Worm (Caenorhabditis elegans) whole organism, L4 larva: ENCODE results near the gene F59A6.3.
A peak's percentile ranks its signal among the peaks of the same experiment; 100 is the strongest.

ENCODE experiments used
- F10B5.3 ChIP-seq: sonication (generic microtip); optimal IDR thresholded peaks from 2 replicates; lab custom pipeline; 2016; ENCODE audit warnings: mild to moderate bottlenecking, missing genetic modification characterization, missing compliant biosample characterization
- F26F4.8 ChIP-seq: fragments of 200-800 bp; sonication (Bioruptor generic); conservative IDR thresholded peaks from 2 replicates; pipeline ENCODE4 v1.3.6; 2022; ENCODE audit warnings: missing genetic modification characterization, missing compliant biosample characterization
- F37D6.2 ChIP-seq: sonication (generic microtip); optimal IDR thresholded peaks from 2 replicates; lab custom pipeline; 2016; ENCODE audit warnings: mild to moderate bottlenecking, missing genetic modification characterization, missing compliant biosample characterization
- F44E2.7 ChIP-seq: fragments of 200-800 bp; sonication (Bioruptor generic); IDR thresholded peaks from 2 replicates; pipeline ENCODE4 v2.1.2; 2022; ENCODE audit warnings: missing genetic modification characterization, missing compliant biosample characterization
- T26A8.4 ChIP-seq: fragments of 200-800 bp; sonication (Bioruptor generic); IDR thresholded peaks from 2 replicates; pipeline ENCODE4 v1.3.6; 2022; ENCODE audit warnings: missing genetic modification characterization, missing compliant biosample characterization
- Y75B8A.6 ChIP-seq: fragments of 200-800 bp; sonication (Bioruptor generic); IDR thresholded peaks from 2 replicates; pipeline ENCODE4 v1.3.6; 2022; ENCODE audit warnings: missing genetic modification reagents, missing genetic modification characterization, missing compliant biosample characterization
- ZK546.5 ChIP-seq, 2 experiments: sonication (generic microtip); optimal IDR thresholded peaks; 2 replicates each; lab custom pipeline; 2017; ENCODE audit warnings: missing biosample characterization in 2 of 2, missing genetic modification characterization in 2 of 2
- aha-1 ChIP-seq: fragments of 150-350 bp; peaks from one replicate; lab custom pipeline; 2014; ENCODE audit warnings: missing biosample characterization, missing genetic modification characterization
- arid-1 ChIP-seq: fragments of 200-800 bp; sonication (Bioruptor generic); conservative IDR thresholded peaks from 2 replicates; pipeline ENCODE4 v1.3.6; 2022; ENCODE audit warnings: missing genetic modification reagents, missing genetic modification characterization, missing compliant biosample characterization
- ceh-20 ChIP-seq: fragments of 200-800 bp; sonication (Bioruptor generic); IDR thresholded peaks from 2 replicates; pipeline ENCODE4 v1.3.6; 2022; ENCODE audit warnings: missing genetic modification reagents, missing genetic modification characterization, missing compliant biosample characterization
- ceh-62 ChIP-seq: sonication (generic microtip); optimal IDR thresholded peaks from 2 replicates; lab custom pipeline; 2017; ENCODE audit warnings: missing biosample characterization, missing genetic modification characterization
- ces-1 ChIP-seq: fragments of 150-350 bp; sonication (generic microtip); optimal IDR thresholded peaks from 4 replicates; lab custom pipeline; 2014; ENCODE audit warnings: missing biosample characterization, missing genetic modification reagents, missing genetic modification characterization
- ctbp-1 ChIP-seq: fragments of 200-800 bp; sonication (Bioruptor generic); IDR thresholded peaks from 2 replicates; pipeline ENCODE4 v1.3.6; 2022; ENCODE audit warnings: missing genetic modification reagents, missing genetic modification characterization, missing compliant biosample characterization
- dmd-6 ChIP-seq: fragments of 200-800 bp; sonication (Bioruptor generic); IDR thresholded peaks from 2 replicates; pipeline ENCODE4 v1.3.6; 2022; ENCODE audit warnings: missing genetic modification reagents, missing genetic modification characterization, missing compliant biosample characterization
- dmd-8 ChIP-seq: fragments of 200-800 bp; sonication (Bioruptor generic); IDR thresholded peaks from 2 replicates; pipeline ENCODE4 v1.3.6; 2022; ENCODE audit warnings: missing genetic modification characterization, missing compliant biosample characterization
- dmd-9 ChIP-seq: fragments of 200-800 bp; sonication (Bioruptor generic); IDR thresholded peaks from 2 replicates; pipeline ENCODE4 v1.3.6; 2022; ENCODE audit warnings: missing genetic modification reagents, missing genetic modification characterization, missing compliant biosample characterization
- duxl-1 ChIP-seq: sonication (generic microtip); optimal IDR thresholded peaks from 2 replicates; lab custom pipeline; 2016; ENCODE audit warnings: mild to moderate bottlenecking, missing genetic modification characterization, moderate library complexity, missing compliant biosample characterization; ENCODE audit not compliant: poor library complexity
- egl-27 ChIP-seq: sonication (generic microtip); optimal IDR thresholded peaks from 3 replicates; lab custom pipeline; 2017; ENCODE audit warnings: missing biosample characterization, missing genetic modification reagents, missing genetic modification characterization
- fos-1 ChIP-seq: fragments of 150-350 bp; optimal IDR thresholded peaks from 2 replicates; lab custom pipeline; 2014; ENCODE audit warnings: missing biosample characterization, missing genetic modification characterization
- gei-8 ChIP-seq: fragments of 200-800 bp; sonication (Bioruptor generic); optimal IDR thresholded peaks from 2 replicates; lab custom pipeline; 2018; ENCODE audit warnings: mild to moderate bottlenecking, missing genetic modification characterization, missing compliant biosample characterization
- hif-1 ChIP-seq, 2 experiments: sonication (generic microtip); optimal IDR thresholded peaks; 2 replicates each; lab custom pipeline; 2016 to 2017; ENCODE audit warnings: missing compliant biosample characterization in 2 of 2, missing genetic modification characterization in 2 of 2, missing genetic modification reagents in 2 of 2, missing genotype in 2 of 2, mild to moderate bottlenecking in 1 of 2
- hlh-11 ChIP-seq: fragments of 200-800 bp; sonication (Bioruptor generic); optimal IDR thresholded peaks from 2 replicates; lab custom pipeline; 2018; ENCODE audit warnings: mild to moderate bottlenecking, missing genetic modification characterization, missing compliant biosample characterization
- hlh-30 ChIP-seq: sonication (generic microtip); optimal IDR thresholded peaks from 2 replicates; lab custom pipeline; 2017; ENCODE audit warnings: antibody characterized with exemption, mild to moderate bottlenecking, missing genetic modification characterization, missing compliant biosample characterization; ENCODE audit not compliant: insufficient read depth
- jun-1 ChIP-seq: fragments of 150-350 bp; optimal IDR thresholded peaks from 2 replicates; lab custom pipeline; 2014; ENCODE audit warnings: missing biosample characterization, missing genetic modification reagents, missing genetic modification characterization
- lin-1 ChIP-seq: fragments of 200-800 bp; sonication (Bioruptor generic); IDR thresholded peaks from 2 replicates; pipeline ENCODE4 v1.3.6; 2022; ENCODE audit warnings: missing genetic modification reagents, missing genetic modification characterization, missing compliant biosample characterization
- lir-3 ChIP-seq: sonication (generic microtip); optimal IDR thresholded peaks from 2 replicates; lab custom pipeline; 2016; ENCODE audit warnings: mild to moderate bottlenecking, missing genetic modification characterization, missing compliant biosample characterization
- lsy-2 ChIP-seq, 2 experiments: fragments of 150-350 bp in 1 of 2; sonication (generic microtip) in 1 of 2; optimal IDR thresholded peaks; 2 replicates each; lab custom pipeline; 2014 to 2017; ENCODE audit warnings: missing biosample characterization in 2 of 2, missing genetic modification characterization in 2 of 2
- madf-9 ChIP-seq: fragments of 200-800 bp; sonication (Bioruptor generic); conservative IDR thresholded peaks from 2 replicates; pipeline ENCODE4 v1.3.6; 2022; ENCODE audit warnings: missing genetic modification reagents, missing genetic modification characterization, missing compliant biosample characterization
- mes-2 ChIP-seq: sonication (generic microtip); optimal IDR thresholded peaks from 2 replicates; lab custom pipeline; 2016; ENCODE audit warnings: missing genotype, mild to moderate bottlenecking, missing genetic modification characterization, missing compliant biosample characterization; ENCODE audit not compliant: poor library complexity, severe bottlenecking
- nhr-10 ChIP-seq: fragments of 150-350 bp; optimal IDR thresholded peaks from 2 replicates; lab custom pipeline; 2014; ENCODE audit warnings: missing biosample characterization, missing genetic modification characterization
- nhr-102 ChIP-seq: sonication (generic microtip); optimal IDR thresholded peaks from 2 replicates; lab custom pipeline; 2016; ENCODE audit warnings: mild to moderate bottlenecking, missing genetic modification characterization, moderate library complexity, missing compliant biosample characterization
- nhr-11 ChIP-seq: fragments of 150-350 bp; optimal IDR thresholded peaks from 2 replicates; lab custom pipeline; 2014; ENCODE audit warnings: missing biosample characterization, missing genetic modification characterization
- nhr-28 ChIP-seq: fragments of 150-350 bp; optimal IDR thresholded peaks from 2 replicates; lab custom pipeline; 2014; ENCODE audit warnings: missing biosample characterization, missing genetic modification characterization
- nhr-48 ChIP-seq: sonication (generic microtip); optimal IDR thresholded peaks from 2 replicates; lab custom pipeline; 2016; ENCODE audit warnings: mild to moderate bottlenecking, missing genetic modification characterization, missing compliant biosample characterization
- php-3 ChIP-seq: fragments of 200-800 bp; sonication (Bioruptor generic); IDR thresholded peaks from 2 replicates; pipeline ENCODE4 v1.3.6; 2022; ENCODE audit warnings: missing genetic modification reagents, missing genetic modification characterization, missing compliant biosample characterization
- pqm-1 ChIP-seq: sonication (generic microtip); optimal IDR thresholded peaks from 2 replicates; lab custom pipeline; 2017; ENCODE audit warnings: missing biosample characterization, missing genetic modification characterization
- rbr-2 ChIP-seq: sonication (generic microtip); optimal IDR thresholded peaks from 2 replicates; lab custom pipeline; 2016; ENCODE audit warnings: missing genotype, missing genetic modification characterization, missing compliant biosample characterization
- saeg-2 ChIP-seq: fragments of 200-800 bp; sonication (Bioruptor generic); IDR thresholded peaks from 2 replicates; pipeline ENCODE4 v1.3.6; 2022; ENCODE audit warnings: missing genetic modification reagents, missing genetic modification characterization, missing compliant biosample characterization
- set-16 ChIP-seq: fragments of 200-800 bp; sonication (Bioruptor generic); IDR thresholded peaks from 2 replicates; pipeline ENCODE4 v1.3.6; 2022; ENCODE audit warnings: missing genetic modification reagents, missing genetic modification characterization, missing compliant biosample characterization
- snpc-1.2 ChIP-seq: fragments of 200-800 bp; sonication (Bioruptor generic); IDR thresholded peaks from 2 replicates; pipeline ENCODE4 v1.3.6; 2022; ENCODE audit warnings: missing genetic modification reagents, missing genetic modification characterization, missing compliant biosample characterization
- spr-1 ChIP-seq: sonication (generic microtip); optimal IDR thresholded peaks from 2 replicates; lab custom pipeline; 2016; ENCODE audit warnings: mild to moderate bottlenecking, missing genetic modification characterization, missing compliant biosample characterization
- tra-1 ChIP-seq: fragments of 200-800 bp; sonication (Bioruptor generic); IDR thresholded peaks from 2 replicates; pipeline ENCODE4 v1.3.6; 2022; ENCODE audit warnings: missing genetic modification reagents, missing genetic modification characterization, missing compliant biosample characterization
- unc-62 ChIP-seq, 3 experiments: fragments of 150-350 bp in 1 of 3; sonication (generic microtip); optimal IDR thresholded peaks in 2 of 3; peaks in 1 of 3; 1 replicate in 1 of 3; 2 replicates in 2 of 3; lab custom pipeline; 2014 to 2017; ENCODE audit warnings: missing biosample characterization in 3 of 3, missing genetic modification characterization in 3 of 3, missing genetic modification reagents in 3 of 3, missing genotype in 1 of 3
- zfp-3 ChIP-seq: fragments of 200-800 bp; sonication (Bioruptor generic); conservative IDR thresholded peaks from 2 replicates; pipeline ENCODE4 v1.3.6; 2022; ENCODE audit warnings: missing genetic modification reagents, missing genetic modification characterization, missing compliant biosample characterization

Gene F59A6.3

DNA sequence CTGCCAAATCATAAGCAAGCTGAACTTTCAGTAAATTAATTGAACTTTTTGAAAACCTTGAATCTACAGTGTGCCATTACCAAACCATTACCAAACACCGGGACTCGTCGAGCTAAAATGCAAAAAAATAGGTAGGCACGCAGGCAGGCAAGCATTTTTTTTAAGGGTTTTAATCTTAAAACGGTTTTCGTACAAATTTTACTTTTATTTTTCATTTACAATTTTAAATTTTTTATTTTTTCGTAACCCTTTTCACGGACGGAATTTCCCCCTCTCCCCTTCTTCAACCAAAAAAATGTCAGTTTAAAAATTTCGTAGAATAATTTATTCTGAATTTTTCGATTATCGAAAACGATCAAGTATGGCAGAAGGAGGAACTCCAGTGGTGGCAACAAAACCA is 6.3 kb downstream of the F59A6.3 start, which contains the start of gene F59A6.2:
Gene F59A6.2 (plus strand): TSS at position 301 of the 400 bp plus-strand sequence.
- peak; percentile 53 for TF ChIP-seq aha-1
- TF ChIP-seq F10B5.3: no peak
- TF ChIP-seq saeg-2 (GFP tag; lab: Robert Waterston, UW): no peak
- no peak for TF ChIP-seq gei-8 (GFP tag; lab: Kevin White, UChicago)

DNA sequence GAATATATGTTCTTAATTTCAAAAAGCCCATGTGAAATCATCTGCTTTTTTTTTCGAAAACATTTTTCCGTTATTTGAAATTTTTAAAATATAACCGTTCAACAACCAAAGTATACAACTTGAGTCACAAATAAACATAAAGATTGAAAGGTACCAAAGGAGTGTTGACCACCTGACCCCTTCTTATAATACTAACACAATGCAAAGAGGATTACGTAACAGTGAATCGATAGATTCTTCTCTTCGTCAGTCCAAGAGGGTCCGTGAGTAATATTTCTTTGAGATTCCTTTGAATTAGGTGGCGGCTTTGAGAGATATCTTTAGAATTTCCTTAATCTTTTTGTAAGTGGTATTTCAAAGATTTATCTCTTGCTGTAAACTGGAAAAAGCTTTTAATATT is 8.0 kb downstream of the F59A6.3 start:
- TF ChIP-seq aha-1 (peak; percentile 7), jun-1 (tag; lab: Kevin White, UChicago) (no peak)

DNA sequence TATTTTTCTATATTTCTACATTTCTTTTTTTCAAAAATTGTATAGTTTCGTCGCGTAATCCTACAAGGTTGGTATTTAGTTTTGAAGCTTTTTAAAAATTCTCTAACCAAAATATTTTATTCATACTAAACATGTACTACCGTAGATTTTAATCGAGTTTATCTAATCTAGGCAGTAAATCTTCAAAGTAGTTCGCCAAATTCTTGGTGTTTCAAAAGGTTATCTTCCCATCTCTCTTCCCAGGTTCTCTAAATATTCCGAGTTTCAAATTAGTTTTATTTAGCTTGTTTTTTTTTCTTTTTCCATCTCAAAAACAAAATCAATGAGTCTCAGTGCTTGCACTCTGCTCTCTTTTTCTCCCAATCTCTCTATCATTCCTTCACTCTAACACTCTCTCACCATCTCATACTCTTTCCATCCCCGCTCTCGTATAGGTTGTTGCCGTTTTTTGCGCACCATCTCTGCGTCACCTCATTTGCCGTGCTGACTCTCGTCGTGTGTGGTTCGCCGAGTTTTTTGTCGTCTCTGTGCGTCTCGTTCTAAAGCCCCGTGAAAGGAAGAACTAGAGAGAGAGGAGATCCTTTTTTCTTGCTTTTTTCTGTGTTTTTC is 8.9 kb downstream of the F59A6.3 start:
- TF ChIP-seq nhr-102 (peak; percentile 12), tra-1 (GFP tag; lab: Robert Waterston, UW) (0 out of 2 replicates have a peak, but pooled peaks have one; percentile 3), ceh-62 (tag; lab: Kevin White, UChicago) (no peak), Y75B8A.6 (no peak), arid-1 (0 out of 2 replicates have a peak, but pooled peaks have one; percentile 23), zfp-3 (no peak), hif-1 (tag; optimal IDR thresholded peaks at IDR 0.05; lab: Kevin White, UChicago) (peak in 1 of 2 experiments; percentile 51), rbr-2 (peak; percentile 84), F10B5.3 (no peak), ces-1 (GFP tag; lab: Kevin White, UChicago) (peak; percentile 33), duxl-1 (tag; lab: Kevin White, UChicago) (peak; percentile 12), ctbp-1 (peak; percentile 71), lsy-2 (tag; optimal IDR thresholded peaks at IDR 0.05; lab: Kevin White, UChicago) (peak; percentile 57 to 76), aha-1 (peak; percentile 97), ZK546.5 (tag; optimal IDR thresholded peaks at IDR 0.05; lab: Kevin White, UChicago) (peak in 1 of 2 experiments; percentile 20), hlh-11 (tag; lab: Kevin White, UChicago) (peak; percentile 83), F26F4.8 (no peak), dmd-9 (GFP tag; lab: Robert Waterston, UW) (no peak), hlh-30 (peak; percentile 77), ceh-20 (peak; percentile 44), lin-1 (no peak), madf-9 (0 out of 2 replicates have a peak, but pooled peaks have one; percentile 5), jun-1 (tag; lab: Kevin White, UChicago) (no peak), T26A8.4 (GFP tag; lab: Robert Waterston, UW) (peak; percentile 49; the same call in 1 of the 2 replicates), unc-62 (GFP tag; optimal IDR thresholded peaks at IDR 0.05 in 1 of 2; lab: Kevin White, UChicago) (peak in 1 of 2 experiments; percentile 63), unc-62 (tag; optimal IDR thresholded peaks at IDR 0.05; lab: Kevin White, UChicago) (no peak), egl-27 (tag; lab: Kevin White, UChicago) (no peak), mes-2 (peak; percentile 69), pqm-1 (tag; lab: Kevin White, UChicago) (no peak), lir-3 (tag; lab: Kevin White, UChicago) (no peak), nhr-10 (tag; lab: Kevin White, UChicago) (no peak), fos-1 (tag; lab: Kevin White, UChicago) (no peak), php-3 (GFP tag; lab: Robert Waterston, UW) (0 out of 2 replicates have a peak, but pooled peaks have one; percentile 16), spr-1 (tag; lab: Kevin White, UChicago) (peak; percentile 35), dmd-6 (peak; percentile 59; the same call in 1 of the 2 replicates), nhr-28 (tag; lab: Kevin White, UChicago) (peak; percentile 72), set-16 (GFP tag; lab: Robert Waterston, UW) (peak; percentile 44; the same call in 1 of the 2 replicates), dmd-8 (GFP tag; lab: Robert Waterston, UW) (no peak), snpc-1.2 (no peak), saeg-2 (GFP tag; lab: Robert Waterston, UW) (no peak), nhr-48 (tag; lab: Kevin White, UChicago) (peak; percentile 32), nhr-11 (tag; lab: Kevin White, UChicago) (peak; percentile 63), F37D6.2 (peak; percentile 5), F44E2.7 (GFP tag; lab: Robert Waterston, UW) (no peak)
